Worm (Caenorhabditis elegans) whole organism, L1 larva: Measurements from ENCODE around the gene Y22D7AL.16.
A peak's percentile ranks its signal among the peaks of the same experiment; 100 is the strongest.

ENCODE experiments used
- C16A3.4 ChIP-seq: fragments of 150-350 bp; optimal IDR thresholded peaks from 2 replicates; lab custom pipeline; 2014; ENCODE audit warnings: missing biosample characterization, missing genetic modification characterization
- F16B12.6 ChIP-seq: fragments of 150-350 bp; optimal IDR thresholded peaks from 2 replicates; lab custom pipeline; 2014; ENCODE audit warnings: missing biosample characterization, missing genetic modification characterization
- ama-1 ChIP-seq: fragments of 150-350 bp; optimal IDR thresholded peaks from 2 replicates; lab custom pipeline; 2014
- blmp-1 ChIP-seq: fragments of 150-350 bp; optimal IDR thresholded peaks from 2 replicates; lab custom pipeline; 2014; ENCODE audit warnings: missing biosample characterization, missing genetic modification characterization
- ceh-82 ChIP-seq, 3 experiments: fragments of 150-350 bp in 1 of 3; sonication (generic microtip) in 2 of 3; optimal IDR thresholded peaks; 2 replicates each; lab custom pipeline; 2014 to 2017; ENCODE audit warnings: missing biosample characterization in 3 of 3, missing genetic modification characterization in 3 of 3
- ceh-90 ChIP-seq: sonication (generic microtip); optimal IDR thresholded peaks from 2 replicates; lab custom pipeline; 2016; ENCODE audit warnings: missing genetic modification characterization, missing compliant biosample characterization
- ces-1 ChIP-seq: fragments of 150-350 bp; optimal IDR thresholded peaks from 2 replicates; lab custom pipeline; 2014; ENCODE audit warnings: missing biosample characterization, missing genetic modification reagents, missing genetic modification characterization
- dpl-1 ChIP-seq, 3 experiments: fragments of 150-350 bp in 2 of 3; sonication (generic microtip) in 1 of 3; optimal IDR thresholded peaks; 2 replicates each; lab custom pipeline; 2014 to 2017; ENCODE audit warnings: missing biosample characterization in 3 of 3, missing genetic modification characterization in 3 of 3, missing genetic modification reagents in 3 of 3
- dsc-1 ChIP-seq: sonication (generic microtip); optimal IDR thresholded peaks from 2 replicates; lab custom pipeline; 2016; ENCODE audit warnings: mild to moderate bottlenecking, missing genetic modification characterization, missing compliant biosample characterization
- egl-13 ChIP-seq: sonication (generic microtip); optimal IDR thresholded peaks from 2 replicates; lab custom pipeline; 2016; ENCODE audit warnings: missing genotype, missing genetic modification reagents, missing genetic modification characterization, missing compliant biosample characterization
- egl-27 ChIP-seq, 2 experiments: fragments of 150-350 bp in 1 of 2; sonication (generic microtip); optimal IDR thresholded peaks; 3 replicates each; lab custom pipeline; 2017 to 2018; ENCODE audit warnings: missing biosample characterization in 2 of 2, missing genetic modification characterization in 2 of 2, missing genetic modification reagents in 2 of 2
- elt-3 ChIP-seq, 6 experiments: fragments of 150-350 bp in 1 of 6; sonication (generic microtip); optimal IDR thresholded peaks; 2 replicates each; lab custom pipeline; 2017 to 2018; ENCODE audit warnings: missing biosample characterization in 6 of 6, missing genetic modification characterization in 6 of 6, inconsistent platforms in 1 of 6
- ets-5 ChIP-seq: fragments of 200-800 bp; sonication (Bioruptor generic); IDR thresholded peaks from 2 replicates; pipeline ENCODE4 v1.3.6; 2022; ENCODE audit warnings: missing genetic modification characterization, missing compliant biosample characterization
- fkh-4 ChIP-seq: sonication (generic microtip); optimal IDR thresholded peaks from 2 replicates; lab custom pipeline; 2016; ENCODE audit warnings: missing compliant biosample characterization, missing genetic modification characterization, borderline replicate concordance
- hlh-17 ChIP-seq: fragments of 200-800 bp; sonication (Bioruptor generic); optimal IDR thresholded peaks from 2 replicates; lab custom pipeline; 2018; ENCODE audit warnings: missing genetic modification characterization, mild to moderate bottlenecking, missing compliant biosample characterization, moderate library complexity, borderline replicate concordance
- hlh-4 ChIP-seq: sonication (generic microtip); optimal IDR thresholded peaks from 2 replicates; lab custom pipeline; 2016; ENCODE audit warnings: mild to moderate bottlenecking, missing genetic modification characterization, missing compliant biosample characterization
- hpl-2 ChIP-seq: fragments of 150-350 bp; optimal IDR thresholded peaks from 2 replicates; lab custom pipeline; 2014; ENCODE audit warnings: missing biosample characterization, missing genetic modification reagents, missing genetic modification characterization
- isw-1 ChIP-seq: fragments of 200-800 bp; sonication (Bioruptor generic); IDR thresholded peaks from 2 replicates; pipeline ENCODE4 v1.3.6; 2022; ENCODE audit warnings: missing genetic modification characterization, missing compliant biosample characterization
- jun-1 ChIP-seq: fragments of 150-350 bp; optimal IDR thresholded peaks from 2 replicates; lab custom pipeline; 2014; ENCODE audit warnings: missing biosample characterization, missing genetic modification reagents, missing genetic modification characterization
- lin-13 ChIP-seq: fragments of 150-350 bp; optimal IDR thresholded peaks from 2 replicates; lab custom pipeline; 2014; ENCODE audit warnings: missing biosample characterization, missing genetic modification reagents, missing genetic modification characterization
- lin-15B ChIP-seq: fragments of 150-350 bp; sonication (generic microtip); optimal IDR thresholded peaks from 3 replicates; lab custom pipeline; 2014; ENCODE audit warnings: missing biosample characterization, missing genetic modification characterization
- lin-35 ChIP-seq, 2 experiments: fragments of 150-350 bp; optimal IDR thresholded peaks; 2 replicates each; lab custom pipeline; 2014; ENCODE audit warnings: missing biosample characterization in 2 of 2, missing genetic modification characterization in 2 of 2, missing genetic modification reagents in 2 of 2
- lir-3 ChIP-seq: sonication (generic microtip); optimal IDR thresholded peaks from 2 replicates; lab custom pipeline; 2016; ENCODE audit warnings: mild to moderate bottlenecking, missing genetic modification characterization, moderate library complexity, missing compliant biosample characterization; ENCODE audit not compliant: poor library complexity
- mab-9 ChIP-seq: fragments of 200-800 bp; sonication (Bioruptor generic); IDR thresholded peaks from 2 replicates; pipeline ENCODE4 v1.3.6; 2022; ENCODE audit warnings: missing genetic modification reagents, missing genetic modification characterization, missing compliant biosample characterization
- mdl-1 ChIP-seq, 2 experiments: fragments of 150-350 bp; optimal IDR thresholded peaks; 2 replicates each; lab custom pipeline; 2014 to 2017; ENCODE audit warnings: missing biosample characterization in 2 of 2, missing genetic modification characterization in 2 of 2, inconsistent platforms in 1 of 2
- mef-2 ChIP-seq: fragments of 150-350 bp; optimal IDR thresholded peaks from 2 replicates; lab custom pipeline; 2014; ENCODE audit warnings: missing biosample characterization, missing genetic modification characterization
- nhr-12 ChIP-seq: sonication (generic microtip); optimal IDR thresholded peaks from 2 replicates; lab custom pipeline; 2017; ENCODE audit warnings: missing biosample characterization, missing genetic modification characterization
- nhr-19 ChIP-seq: fragments of 200-800 bp; sonication (Bioruptor generic); conservative IDR thresholded peaks from 2 replicates; pipeline ENCODE4 v1.3.6; 2022; ENCODE audit warnings: missing genetic modification characterization, missing compliant biosample characterization
- nhr-28 ChIP-seq: fragments of 150-350 bp; optimal IDR thresholded peaks from 2 replicates; lab custom pipeline; 2014; ENCODE audit warnings: missing biosample characterization, missing genetic modification characterization
- nhr-47 ChIP-seq: sonication (generic microtip); optimal IDR thresholded peaks from 2 replicates; lab custom pipeline; 2016; ENCODE audit warnings: mild to moderate bottlenecking, missing genetic modification characterization, moderate library complexity, missing compliant biosample characterization
- nhr-77 ChIP-seq: fragments of 150-350 bp; optimal IDR thresholded peaks from 2 replicates; lab custom pipeline; 2014; ENCODE audit warnings: missing biosample characterization, missing genetic modification characterization
- nhr-85 ChIP-seq: sonication (generic microtip); peaks from one replicate; lab custom pipeline; 2016; ENCODE audit warnings: missing genetic modification characterization, inconsistent platforms, missing compliant biosample characterization
- nhr-90 ChIP-seq: sonication (generic microtip); optimal IDR thresholded peaks from 2 replicates; lab custom pipeline; 2016; ENCODE audit warnings: mild to moderate bottlenecking, missing genetic modification characterization, missing compliant biosample characterization; ENCODE audit not compliant: poor library complexity
- pag-3 ChIP-seq: sonication (generic microtip); optimal IDR thresholded peaks from 2 replicates; lab custom pipeline; 2017; ENCODE audit warnings: missing genetic modification characterization, mild to moderate bottlenecking, missing compliant biosample characterization, antibody characterized with exemption, borderline replicate concordance; ENCODE audit not compliant: insufficient read depth
- pax-3 ChIP-seq: fragments of 200-800 bp; sonication (Bioruptor generic); optimal IDR thresholded peaks from 2 replicates; lab custom pipeline; 2018; ENCODE audit warnings: mild to moderate bottlenecking, missing genetic modification characterization, moderate library complexity, missing compliant biosample characterization
- rnt-1 ChIP-seq: sonication (generic microtip); optimal IDR thresholded peaks from 2 replicates; lab custom pipeline; 2016; ENCODE audit warnings: mild to moderate bottlenecking, missing genetic modification characterization, moderate library complexity, missing compliant biosample characterization
- snpc-4 ChIP-seq: fragments of 150-350 bp; optimal IDR thresholded peaks from 2 replicates; lab custom pipeline; 2014; ENCODE audit warnings: missing biosample characterization, missing genetic modification characterization
- sox-4 ChIP-seq: sonication (generic microtip); optimal IDR thresholded peaks from 2 replicates; lab custom pipeline; 2016; ENCODE audit warnings: missing genetic modification characterization, missing compliant biosample characterization
- sptf-1 ChIP-seq: fragments of 150-350 bp; optimal IDR thresholded peaks from 2 replicates; lab custom pipeline; 2014; ENCODE audit warnings: missing biosample characterization, missing genetic modification characterization
- unc-130 ChIP-seq: fragments of 150-350 bp; optimal IDR thresholded peaks from 2 replicates; lab custom pipeline; 2017; ENCODE audit warnings: missing biosample characterization, missing genetic modification characterization, inconsistent platforms
- unc-30 ChIP-seq: sonication (generic microtip); optimal IDR thresholded peaks from 2 replicates; lab custom pipeline; 2017; ENCODE audit warnings: missing biosample characterization, missing genetic modification characterization
- unc-98 ChIP-seq: fragments of 200-800 bp; sonication (Bioruptor generic); IDR thresholded peaks from 2 replicates; pipeline ENCODE4 v1.3.6; 2022; ENCODE audit warnings: missing genetic modification characterization, missing compliant biosample characterization
- vab-15 ChIP-seq: sonication (generic microtip); optimal IDR thresholded peaks from 2 replicates; lab custom pipeline; 2017; ENCODE audit warnings: missing genotype, mild to moderate bottlenecking, missing genetic modification characterization, missing compliant biosample characterization
- zip-4 ChIP-seq: fragments of 200-800 bp; sonication (Bioruptor generic); optimal IDR thresholded peaks from 2 replicates; lab custom pipeline; 2018; ENCODE audit warnings: mild to moderate bottlenecking, missing genetic modification characterization, moderate library complexity, missing compliant biosample characterization
- ztf-11 ChIP-seq, 2 experiments: sonication (generic microtip); optimal IDR thresholded peaks; 2 replicates each; lab custom pipeline; 2016 to 2017; ENCODE audit warnings: missing genetic modification characterization in 2 of 2, missing biosample characterization in 1 of 2, missing compliant biosample characterization in 1 of 2
- ztf-4 ChIP-seq: fragments of 150-350 bp; optimal IDR thresholded peaks from 2 replicates; lab custom pipeline; 2014; ENCODE audit warnings: missing biosample characterization, missing genetic modification characterization

Gene Y22D7AL.16

DNA sequence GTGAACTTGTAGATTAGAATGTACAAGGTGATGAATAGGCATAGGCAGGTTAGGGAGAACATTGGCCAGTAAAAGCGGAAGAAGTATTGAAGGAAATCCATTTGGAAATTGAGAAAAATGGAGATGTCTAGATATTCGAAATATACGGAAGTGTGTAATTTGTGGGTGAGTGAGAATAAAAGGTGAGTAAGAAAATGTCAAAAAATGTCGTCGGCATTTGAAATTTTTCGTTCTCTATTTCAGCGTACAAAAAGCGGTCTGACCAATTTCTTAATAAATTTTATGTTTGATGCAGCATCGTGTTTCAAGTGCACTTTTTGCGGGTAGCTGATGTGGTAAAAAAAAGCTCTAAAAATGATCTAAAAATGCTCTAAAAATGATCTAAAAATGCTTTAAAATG, 30.0 kb upstream of the Y22D7AL.16 start, which contains the start of gene srd-64:
srd-64 (minus strand) TSS at position 101 of the 400 bp plus-strand sequence.
- no peak for TF ChIP-seq nhr-77 (tag; lab: Kevin White, UChicago)
- no peak for TF ChIP-seq nhr-85 (tag; lab: Kevin White, UChicago)

DNA sequence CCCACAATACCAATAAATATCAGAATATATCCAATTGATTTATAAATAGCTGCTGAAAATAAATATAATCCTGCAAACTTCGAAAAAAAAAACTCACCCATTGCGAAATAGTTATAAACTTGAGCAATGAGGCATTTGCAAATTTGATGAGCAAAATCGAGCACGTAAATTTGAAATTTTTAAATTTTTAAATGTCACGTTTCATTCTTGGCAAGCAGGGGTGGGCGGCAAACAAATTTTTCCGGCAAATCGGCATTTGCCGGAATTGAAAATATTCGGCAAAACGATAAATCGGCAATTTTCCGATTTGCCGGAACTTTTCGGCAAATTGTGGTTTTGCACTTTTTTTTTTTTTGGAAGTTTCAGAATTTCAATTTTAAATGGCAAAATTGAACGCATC, 24.9 kb upstream of the Y22D7AL.16 start, which contains the start of gene Y22D7AR.14:
Y22D7AR.14 (minus strand) TSS at position 101 of the 400 bp plus-strand sequence.
- TF ChIP-seq lin-13 (GFP tag; lab: Kevin White, UChicago) (no peak), nhr-90 (tag; lab: Kevin White, UChicago) (no peak), nhr-28 (no peak), dpl-1 (GFP tag; optimal IDR thresholded peaks at IDR 0.05; lab: Kevin White, UChicago) (no peak), hlh-17 (GFP tag; lab: Kevin White, UChicago) (no peak), lir-3 (no peak), blmp-1 (no peak), nhr-47 (no peak), vab-15 (tag; lab: Kevin White, UChicago) (no peak), sptf-1 (no peak), mdl-1 (tag; optimal IDR thresholded peaks at IDR 0.05; lab: Kevin White, UChicago) (no peak)

DNA sequence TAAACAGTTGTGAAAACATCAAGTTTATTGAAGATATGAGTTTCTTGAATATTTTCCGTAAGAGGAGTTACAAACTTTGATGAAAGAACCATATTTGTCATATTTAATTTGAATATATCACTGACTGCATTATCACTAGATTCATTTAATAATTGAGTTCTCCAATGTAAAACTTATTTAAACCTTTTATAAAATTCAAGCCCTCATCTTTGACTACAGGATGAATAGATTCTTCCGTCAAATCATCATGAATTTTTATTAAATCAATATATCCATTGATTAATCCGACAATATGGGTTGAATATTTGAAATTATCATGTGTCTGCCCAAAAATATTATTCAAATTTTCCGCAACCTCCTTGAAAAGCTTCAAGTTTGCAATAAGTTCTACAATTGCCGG, 23.0 kb upstream of the Y22D7AL.16 start, which contains the start of gene Y22D7AR.7:
Y22D7AR.7 (minus strand) TSS at position 101 of the 400 bp plus-strand sequence.
- TF ChIP-seq ztf-4 (tag; lab: Kevin White, UChicago) = no peak
- TF ChIP-seq nhr-85 (tag; lab: Kevin White, UChicago) = peak; percentile 47

DNA sequence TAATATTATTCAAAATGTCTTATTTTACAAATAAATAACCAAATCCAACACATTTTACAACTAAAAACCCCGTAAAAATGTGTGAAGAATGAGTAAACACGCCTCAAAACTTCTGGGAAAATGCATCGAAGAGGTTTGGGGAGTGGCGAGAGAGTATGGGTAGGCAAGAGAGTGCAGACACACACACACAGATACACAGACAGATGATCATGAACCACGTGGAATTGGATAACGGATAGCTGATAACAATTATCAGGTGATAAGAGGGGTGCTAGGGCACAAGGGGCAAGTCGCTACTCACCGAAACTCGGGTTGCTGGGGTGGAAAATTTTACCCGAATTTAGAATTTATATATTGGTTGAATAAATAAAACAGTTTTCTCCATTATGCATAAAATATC, 17.2 kb upstream of the Y22D7AL.16 start:
- TF ChIP-seq jun-1 (tag; lab: Kevin White, UChicago) (no peak), mab-9 (GFP tag; lab: Robert Waterston, UW) (0 out of 2 replicates have a peak, but pooled peaks have one; percentile 16), lin-35 (GFP tag; optimal IDR thresholded peaks at IDR 0.05; lab: Kevin White, UChicago) (peak in 1 of 2 experiments; percentile 44), vab-15 (tag; lab: Kevin White, UChicago) (no peak), egl-13 (tag; lab: Kevin White, UChicago) (no peak), mef-2 (tag; lab: Kevin White, UChicago) (no peak), nhr-12 (tag; lab: Kevin White, UChicago) (no peak), hpl-2 (GFP tag; lab: Kevin White, UChicago) (no peak), F16B12.6 (tag; lab: Kevin White, UChicago) (no peak), unc-98 (no peak), lin-13 (GFP tag; lab: Kevin White, UChicago) (peak; percentile 49), sox-4 (tag; lab: Kevin White, UChicago) (no peak), egl-27 (tag; optimal IDR thresholded peaks at IDR 0.05; lab: Kevin White, UChicago) (no peak), ztf-4 (tag; lab: Kevin White, UChicago) (peak; percentile 19), unc-130 (peak; percentile 80), snpc-4 (tag; lab: Kevin White, UChicago) (no peak), lin-15B (tag; lab: Kevin White, UChicago) (no peak), ama-1 (lab: Kevin White, UChicago) (no peak), ces-1 (GFP tag; lab: Kevin White, UChicago) (no peak), fkh-4 (tag; lab: Kevin White, UChicago) (no peak), ceh-90 (no peak), C16A3.4 (tag; lab: Kevin White, UChicago) (no peak), lir-3 (peak; percentile 20), ets-5 (no peak), nhr-85 (tag; lab: Kevin White, UChicago) (peak; percentile 64), dsc-1 (tag; lab: Kevin White, UChicago) (no peak), isw-1 (GFP tag; lab: Robert Waterston, UW) (no peak), unc-30 (no peak), ceh-82 (tag; optimal IDR thresholded peaks at IDR 0.05; lab: Kevin White, UChicago) (no peak), ztf-11 (tag; optimal IDR thresholded peaks at IDR 0.05; lab: Kevin White, UChicago) (no peak), elt-3 (tag; optimal IDR thresholded peaks at IDR 0.05; lab: Kevin White, UChicago) (peak in 2 of 6 experiments; percentile 63 to 79), pax-3 (tag; lab: Kevin White, UChicago) (no peak), rnt-1 (tag; lab: Kevin White, UChicago) (peak; percentile 80), hlh-4 (tag; lab: Kevin White, UChicago) (no peak), nhr-19 (GFP tag; lab: Robert Waterston, UW) (peak; percentile 66), zip-4 (GFP tag; lab: Kevin White, UChicago) (no peak), pag-3 (tag; lab: Kevin White, UChicago) (no peak)
